Fruit fly (Drosophila melanogaster): ENCODE results near the gene CG15306.

Gene CG15306

dm6 chrX:10331718-10332117 lies at the start of gene CG15306:
Gene CG15306, minus strand, starts transcription at chrX:10331818.
- TF ChIP-seq CG17801 (GFP tag; optimal IDR thresholded peaks at IDR 0.05; ENCODE audit: partially characterized antibody), result no peak

DNA sequence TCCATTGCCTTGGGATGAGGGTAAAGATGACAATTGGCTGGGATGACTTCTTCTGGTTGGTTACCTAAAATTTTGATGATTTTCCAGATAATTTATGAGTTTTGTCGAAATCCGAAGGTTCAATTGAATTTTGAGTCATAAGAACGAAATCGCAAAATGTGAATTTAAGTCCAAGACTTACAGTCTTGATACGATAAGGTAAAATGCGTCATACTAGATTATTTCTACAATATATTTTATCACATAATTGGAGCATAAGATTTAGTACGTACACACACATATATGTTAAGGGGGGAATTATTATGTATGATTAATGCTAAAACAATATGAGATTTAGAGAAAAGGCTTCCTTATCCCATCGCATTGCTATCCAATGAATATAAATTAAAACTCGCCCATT lies 49.6 kb upstream of the CG15306 start, which contains the start of gene CG32681:
Gene CG32681 (minus strand): TSS at position 101 of the 400 bp plus-strand sequence.
- TF ChIP-seq CG17801 (GFP tag; optimal IDR thresholded peaks at IDR 0.05; ENCODE audit: partially characterized antibody), result no peak

dm6 chrX:10375216-10375615 lies 43.6 kb upstream of the CG15306 start, which contains the start of the genes CG32686 and CG2898:
Gene CG32686, minus strand, starts transcription at chrX:10375316.
Gene CG2898, plus strand, starts transcription at chrX:10375374.
- TF ChIP-seq CG17801 (GFP tag; optimal IDR thresholded peaks at IDR 0.05; ENCODE audit: partially characterized antibody), result no peak

DNA sequence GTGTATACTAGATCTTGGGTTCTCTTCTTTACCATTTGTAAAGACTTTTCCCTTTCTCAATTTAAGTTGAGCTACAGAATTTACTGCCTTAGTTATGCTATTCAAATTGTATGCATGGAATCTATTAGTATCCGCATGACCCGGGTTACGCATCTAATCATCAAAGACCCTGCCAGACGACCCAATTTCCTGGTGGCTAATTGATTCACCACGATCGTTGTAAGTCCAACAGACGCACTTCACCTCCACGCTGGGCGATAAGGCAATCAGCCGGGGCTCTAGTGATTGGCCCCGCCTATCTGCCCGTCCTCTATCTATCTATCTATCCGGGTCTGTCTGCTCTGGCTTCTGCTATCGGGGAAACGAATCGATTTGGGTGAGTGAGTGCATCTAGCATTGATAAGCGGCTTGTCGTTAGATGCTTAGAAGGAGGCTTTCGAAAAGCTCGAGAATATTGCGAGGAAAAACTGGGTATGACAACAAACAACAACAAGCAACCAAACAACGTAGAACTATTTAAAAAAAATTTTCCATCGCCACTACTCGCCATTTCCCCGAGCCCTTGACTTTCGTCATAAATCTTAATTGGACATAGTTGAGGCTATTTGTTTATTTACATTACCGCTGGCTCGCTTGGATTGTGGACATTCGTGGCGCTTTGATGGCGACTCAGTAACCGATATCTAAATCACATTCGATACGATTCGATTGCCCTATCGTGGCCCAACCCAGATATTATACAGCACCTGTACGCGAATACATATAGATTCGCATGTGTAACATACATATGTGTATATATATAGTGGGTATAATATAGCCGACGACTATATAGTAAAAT lies 38.8 kb upstream of the CG15306 start:
- no peak for TF ChIP-seq CG17801 (GFP tag; optimal IDR thresholded peaks at IDR 0.05; ENCODE audit: partially characterized antibody)

DNA sequence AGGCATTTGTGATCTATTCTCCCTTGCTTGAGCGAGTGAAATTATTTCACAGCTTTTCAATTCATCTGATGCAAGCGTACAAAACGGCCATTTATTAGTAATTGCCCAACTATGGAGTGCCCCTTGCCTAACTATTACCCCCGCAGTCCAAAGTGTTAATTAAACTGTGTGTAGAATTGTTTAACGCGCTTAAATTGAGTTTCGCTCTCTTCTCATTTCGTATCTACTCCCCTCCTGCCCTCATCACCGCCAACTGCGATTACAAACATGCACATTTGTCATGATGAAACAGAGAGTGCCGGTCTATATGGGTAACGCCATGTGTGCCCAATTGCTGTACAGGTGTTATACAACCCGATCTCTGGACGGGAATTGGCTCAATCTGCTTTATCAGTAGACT lies 38.1 kb upstream of the CG15306 start:
- TF ChIP-seq CG17801 (GFP tag; optimal IDR thresholded peaks at IDR 0.05; ENCODE audit: partially characterized antibody), result no peak

DNA sequence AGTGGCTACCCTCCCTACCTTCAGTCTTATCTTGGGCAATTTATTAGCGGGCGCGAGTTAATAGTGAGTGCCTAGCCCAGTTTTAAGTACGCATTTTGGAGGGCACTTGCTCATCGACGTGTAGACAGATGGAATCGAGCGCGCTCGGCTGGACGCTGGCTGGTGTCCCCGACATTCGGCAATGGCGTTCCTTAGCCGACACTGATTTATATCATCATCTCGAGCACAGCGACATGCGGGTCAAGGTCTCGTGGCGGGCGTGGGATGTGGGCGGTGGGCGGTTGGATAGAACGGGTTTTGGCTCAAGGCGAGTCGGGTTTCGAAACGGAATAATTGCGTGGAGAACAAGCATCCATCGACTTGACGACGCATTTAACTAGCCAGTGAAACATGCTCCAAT lies 37.7 kb upstream of the CG15306 start:
- no peak for TF ChIP-seq CG17801 (GFP tag; optimal IDR thresholded peaks at IDR 0.05; ENCODE audit: partially characterized antibody)

- peak; percentile 13 for TF ChIP-seq CG17801 (GFP tag; optimal IDR thresholded peaks at IDR 0.05; ENCODE audit: partially characterized antibody)
Measured at dm6 chrX:10367801-10368203, 36.2 kb upstream of the CG15306 start, which contains the start of gene CG17841. Gene CG17841, plus strand, starts transcription at chrX:10368052.

dm6 chrX:10367372-10367771 lies 35.8 kb upstream of the CG15306 start, which contains the start of gene CG32679:
Gene CG32679, minus strand, starts transcription at chrX:10367472.
- TF ChIP-seq CG17801 (GFP tag; optimal IDR thresholded peaks at IDR 0.05; ENCODE audit: partially characterized antibody), result no peak

dm6 chrX:10365748-10366415 lies 34.3 kb upstream of the CG15306 start:
- peak; percentile 76 for TF ChIP-seq CG17801 (GFP tag; optimal IDR thresholded peaks at IDR 0.05; ENCODE audit: partially characterized antibody)

DNA sequence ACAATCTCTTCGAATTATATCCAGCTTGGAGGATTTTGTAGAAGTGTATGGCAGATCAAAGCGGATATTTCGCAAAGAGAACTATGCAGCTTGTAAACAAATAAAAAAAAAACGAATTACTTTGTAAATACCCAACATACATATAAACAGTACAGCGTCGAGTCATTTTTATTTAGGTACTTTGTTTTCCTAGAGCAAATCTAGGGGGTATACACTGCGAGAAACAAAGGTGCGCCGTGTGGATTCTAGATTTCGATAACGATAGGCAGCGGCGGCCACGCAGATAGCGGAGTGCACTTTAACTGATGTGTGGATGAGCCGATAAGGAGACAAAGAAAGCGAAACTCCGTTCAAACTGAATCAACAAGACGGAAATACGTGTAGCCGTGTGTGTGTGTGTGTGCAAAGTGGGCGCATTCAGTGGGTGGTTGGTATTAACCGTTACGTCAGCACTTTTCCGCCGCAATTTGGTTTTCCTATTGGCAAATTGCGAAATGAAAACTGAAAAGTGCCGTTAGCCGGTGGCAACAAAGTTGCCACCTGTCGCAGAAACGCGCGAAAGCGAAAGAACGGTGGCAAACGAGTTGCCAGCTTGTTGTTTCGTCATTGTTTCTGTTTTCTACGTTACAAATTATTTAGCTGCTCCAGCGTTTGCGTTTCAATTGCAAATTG lies 33.1 kb upstream of the CG15306 start:
- TF ChIP-seq CG17801 (GFP tag; optimal IDR thresholded peaks at IDR 0.05; ENCODE audit: partially characterized antibody), result no peak

- TF ChIP-seq CG17801 (GFP tag; optimal IDR thresholded peaks at IDR 0.05; ENCODE audit: partially characterized antibody), result peak; percentile 61
Measured at dm6 chrX:10362557-10363366, 31.1 kb upstream of the CG15306 start.

DNA sequence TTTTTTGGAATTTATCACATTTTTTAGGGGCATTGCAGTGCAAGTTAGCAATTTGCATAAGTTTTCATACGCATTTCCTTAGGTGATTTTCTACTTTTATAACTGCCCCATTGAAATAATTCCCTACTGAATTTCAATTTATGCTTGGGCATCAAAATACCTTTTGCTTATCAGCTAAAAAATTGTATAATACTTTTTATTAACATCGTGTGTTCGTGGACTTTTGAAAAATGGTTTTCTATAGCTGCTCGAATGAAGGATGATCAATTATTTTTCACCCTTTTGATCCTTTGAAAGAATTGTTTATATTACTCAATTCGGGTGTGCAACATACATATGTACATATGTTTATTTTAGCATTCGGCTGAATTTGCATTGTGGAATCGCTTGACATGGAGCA lies 30.5 kb upstream of the CG15306 start:
- no peak for TF ChIP-seq CG17801 (GFP tag; optimal IDR thresholded peaks at IDR 0.05; ENCODE audit: partially characterized antibody)

dm6 chrX:10347979-10348692 lies 16.5 kb upstream of the CG15306 start:
- TF ChIP-seq CG17801 (GFP tag; optimal IDR thresholded peaks at IDR 0.05; ENCODE audit: partially characterized antibody), result peak; percentile 16

- no peak for TF ChIP-seq CG17801 (GFP tag; optimal IDR thresholded peaks at IDR 0.05; ENCODE audit: partially characterized antibody)
Measured at dm6 chrX:10340492-10340891, 8.9 kb upstream of the CG15306 start.

Data from ovary, adult (tissue).